Worm (Caenorhabditis elegans): Measurements from ENCODE around the gene F01G10.9.
A peak's percentile ranks its signal among the peaks of the same experiment; 100 is the strongest.

F01G10.9 gene

DNA sequence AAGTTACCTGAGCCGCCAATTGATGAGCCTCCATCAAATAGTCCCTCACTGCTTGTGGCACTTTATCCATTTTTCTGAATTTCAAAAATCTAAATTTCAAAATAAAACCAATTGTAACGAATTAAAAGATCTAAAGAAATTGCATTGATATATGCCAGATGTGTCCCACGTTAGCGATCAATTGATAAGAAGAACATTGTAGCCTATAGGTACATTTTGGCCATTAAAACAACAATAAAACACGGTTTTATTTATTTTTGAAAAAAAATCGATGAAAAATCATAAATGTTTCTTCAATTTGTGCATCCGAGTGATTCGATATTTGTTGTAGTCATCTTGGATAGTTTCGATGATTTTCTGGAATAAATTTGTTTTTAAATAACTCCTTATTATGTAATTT lies 20.4 kb downstream of the F01G10.9 start, which contains the start of gene ech-8:
Gene ech-8, minus strand, starts transcription at position 132 of the 400 bp plus-strand sequence.
- TF ChIP-seq nhr-77 (tag; optimal IDR thresholded peaks at IDR 0.05) (no peak), sptf-1 (tag; optimal IDR thresholded peaks at IDR 0.05) (no peak), elt-3 (tag; optimal IDR thresholded peaks at IDR 0.05) (peak in 1 of 6 experiments; percentile 5), nhr-20 (tag; optimal IDR thresholded peaks at IDR 0.05) (peak; percentile 13), ceh-90 (tag; optimal IDR thresholded peaks at IDR 0.05) (no peak), egl-27 (tag; optimal IDR thresholded peaks at IDR 0.05) (no peak)

DNA sequence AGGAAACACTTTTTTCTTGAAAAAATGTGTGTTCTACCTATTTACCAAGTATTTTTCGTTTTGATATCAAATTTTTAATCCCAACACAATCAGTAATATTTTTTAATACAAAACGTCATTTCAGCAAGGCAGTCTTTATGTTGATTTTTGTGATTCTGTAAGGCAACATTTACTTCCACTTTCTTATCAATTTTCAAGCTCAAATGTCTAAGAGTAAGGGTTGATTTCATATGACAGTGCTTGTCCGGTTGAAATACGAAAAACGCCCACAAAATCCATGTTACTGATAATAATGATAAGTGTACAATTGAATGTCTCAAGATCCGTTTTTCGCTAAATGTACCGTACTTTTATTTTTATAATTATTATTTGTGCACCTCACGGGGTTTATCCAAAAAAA lies 23.4 kb downstream of the F01G10.9 start:
- TF ChIP-seq sox-4 (tag; optimal IDR thresholded peaks at IDR 0.05) (no peak), jun-1 (tag; optimal IDR thresholded peaks at IDR 0.05) (peak; percentile 32), elt-2 (tag; optimal IDR thresholded peaks at IDR 0.05) (peak; percentile 68)

- TF ChIP-seq hlh-17 (GFP tag; optimal IDR thresholded peaks at IDR 0.05; ENCODE audit: borderline replicate concordance): no peak
- no peak for TF ChIP-seq nhr-47 (tag; optimal IDR thresholded peaks at IDR 0.05)
- TF ChIP-seq elt-2 (tag; optimal IDR thresholded peaks at IDR 0.05): peak; percentile 39
These were observed 24.1 kb downstream of the F01G10.9 start, which contains the start of gene ech-9 for ce11 chrIV:10235279-10235829. Gene ech-9, minus strand, starts transcription at chrIV:10235329.

DNA sequence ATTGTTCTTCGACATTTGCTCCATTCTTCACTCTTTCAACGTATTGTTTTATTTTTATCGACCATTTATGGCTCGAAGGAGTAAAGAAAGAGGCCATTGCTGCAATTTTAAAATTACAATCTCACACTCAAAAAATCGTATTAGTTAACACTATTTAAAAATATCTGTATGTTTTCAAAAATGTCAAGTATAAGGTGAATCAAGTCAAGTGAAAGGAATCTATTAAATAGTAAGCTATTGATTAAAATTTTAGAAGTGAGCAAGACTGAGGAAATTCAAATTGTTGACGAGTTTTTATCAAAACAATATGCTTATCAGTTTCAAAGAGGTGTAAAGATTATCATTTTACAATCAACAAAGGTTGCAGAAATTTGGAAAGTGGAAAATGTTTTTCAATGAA lies 27.0 kb downstream of the F01G10.9 start, which contains the start of gene F01G10.4:
Gene F01G10.4, minus strand, starts transcription at position 101 of the 400 bp plus-strand sequence.
- no peak for TF ChIP-seq unc-98 (GFP tag; IDR thresholded peaks at IDR 0.05)
- TF ChIP-seq ceh-63 (GFP tag; optimal IDR thresholded peaks at IDR 0.05): no peak
- TF ChIP-seq ztf-4 (tag; optimal IDR thresholded peaks at IDR 0.05): no peak
- no peak for TF ChIP-seq efl-3 (GFP tag; optimal IDR thresholded peaks at IDR 0.05)
- TF ChIP-seq sup-37 (GFP tag; optimal IDR thresholded peaks at IDR 0.05): no peak
- TF ChIP-seq nhr-19 (GFP tag; conservative IDR thresholded peaks at IDR 0.05): no peak
- no peak for TF ChIP-seq lin-35 (GFP tag; optimal IDR thresholded peaks at IDR 0.05)
- no peak for TF ChIP-seq hlh-17 (GFP tag; optimal IDR thresholded peaks at IDR 0.05; ENCODE audit: borderline replicate concordance)
- TF ChIP-seq fos-1 (tag; optimal IDR thresholded peaks at IDR 0.05): no peak
- TF ChIP-seq efl-1 (optimal IDR thresholded peaks at IDR 0.05): no peak
- no peak for TF ChIP-seq efl-1 (GFP tag; optimal IDR thresholded peaks at IDR 0.05 in 1 of 2)
- TF ChIP-seq alr-1 (tag; optimal IDR thresholded peaks at IDR 0.05; ENCODE audit: borderline replicate concordance): no peak
- no peak for TF ChIP-seq ceh-88 (GFP tag; IDR thresholded peaks at IDR 0.05)
- no peak for TF ChIP-seq xbp-1 (tag; optimal IDR thresholded peaks at IDR 0.05)
- no peak for TF ChIP-seq dsc-1 (tag; optimal IDR thresholded peaks at IDR 0.05)
- TF ChIP-seq tbx-2 (tag; optimal IDR thresholded peaks at IDR 0.05): no peak
- TF ChIP-seq mdl-1 (tag; optimal IDR thresholded peaks at IDR 0.05): no peak
- TF ChIP-seq lin-14 (GFP tag; optimal IDR thresholded peaks at IDR 0.05): no peak

DNA sequence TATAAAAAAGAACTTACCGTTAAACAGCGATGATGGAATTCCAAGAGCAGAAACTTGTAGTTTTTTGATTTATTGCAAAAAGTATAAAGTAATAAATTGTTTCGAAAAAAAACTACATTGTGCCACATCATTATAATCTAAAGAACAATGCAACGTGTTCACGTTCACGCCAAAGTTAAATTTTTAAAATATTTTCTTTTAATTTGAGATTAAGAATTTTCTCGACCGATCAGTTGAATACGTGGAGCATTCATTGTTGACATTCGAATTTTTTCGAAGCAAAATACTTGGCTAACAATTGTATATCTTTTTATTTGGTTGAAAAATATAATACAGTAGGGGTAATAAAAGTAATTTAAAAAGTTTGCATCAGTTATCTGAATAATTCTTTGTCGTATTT lies 28.5 kb downstream of the F01G10.9 start, which contains the start of gene F01G10.5:
Gene F01G10.5, minus strand, starts transcription at position 101 of the 400 bp plus-strand sequence.
- TF ChIP-seq snu-23 (GFP tag; optimal IDR thresholded peaks at IDR 0.05): no peak
- TF ChIP-seq vab-15 (tag; optimal IDR thresholded peaks at IDR 0.05): no peak
- TF ChIP-seq nhr-85 (tag): no peak
- TF ChIP-seq ets-5 (GFP tag; IDR thresholded peaks at IDR 0.05): no peak

ce11 chrIV:10227534-10227933 lies 31.9 kb downstream of the F01G10.9 start, which contains the start of gene F01G10.6:
Gene F01G10.6, minus strand, starts transcription at chrIV:10227634.
- TF ChIP-seq lin-14 (GFP tag; optimal IDR thresholded peaks at IDR 0.05): no peak
- no peak for TF ChIP-seq ceh-90 (tag; optimal IDR thresholded peaks at IDR 0.05)
- TF ChIP-seq dpl-1 (GFP tag; optimal IDR thresholded peaks at IDR 0.05): no peak
- no peak for TF ChIP-seq fkh-8 (tag; optimal IDR thresholded peaks at IDR 0.05)
- TF ChIP-seq mab-9 (GFP tag; IDR thresholded peaks at IDR 0.05): no peak
- no peak for TF ChIP-seq nhr-12 (tag; optimal IDR thresholded peaks at IDR 0.05)
- TF ChIP-seq elt-3 (tag; optimal IDR thresholded peaks at IDR 0.05): no peak
- TF ChIP-seq lin-15B (tag; optimal IDR thresholded peaks at IDR 0.05): no peak

Measured in whole organism, L1 larva.